1 worm cellular context compared by ENCODE assay signal in genomic region chrII:3810550-3810949, ce11.
TF ChIP-seq lines count a peak whose summit lies in the region.

No protein-coding gene starts in this region.

TF ChIP-seq in whole organism, L1 larva, 84 proteins besides CTCF, POLR2A, EP300 and RAD21 (continued from another document):
- no peak for TF ChIP-seq unc-130 (tag; optimal IDR thresholded peaks at IDR 0.05; lab: Kevin White, UChicago)
- peak; percentile 1 for TF ChIP-seq F16B12.6 (tag; optimal IDR thresholded peaks at IDR 0.05; lab: Kevin White, UChicago)
- TF ChIP-seq nhr-11 (tag; optimal IDR thresholded peaks at IDR 0.05; lab: Kevin White, UChicago): peak; percentile 19
- no peak for TF ChIP-seq ama-1 (optimal IDR thresholded peaks at IDR 0.05; lab: Kevin White, UChicago)
- TF ChIP-seq ceh-82 (tag; optimal IDR thresholded peaks at IDR 0.05; lab: Kevin White, UChicago): no peak
- peak; percentile 25 for TF ChIP-seq nhr-90 (tag; optimal IDR thresholded peaks at IDR 0.05; lab: Kevin White, UChicago; ENCODE audit: poor library complexity)
- peak; percentile 62 for TF ChIP-seq nhr-71 (tag; optimal IDR thresholded peaks at IDR 0.05; lab: Kevin White, UChicago)
- TF ChIP-seq ceh-88 (GFP tag; IDR thresholded peaks at IDR 0.05; lab: Robert Waterston, UW): no peak
- peak; percentile 23 for TF ChIP-seq xbp-1 (tag; optimal IDR thresholded peaks at IDR 0.05; lab: Kevin White, UChicago)
- TF ChIP-seq nhr-77 (tag; optimal IDR thresholded peaks at IDR 0.05; lab: Kevin White, UChicago): no peak
- TF ChIP-seq nhr-12 (tag; optimal IDR thresholded peaks at IDR 0.05; lab: Kevin White, UChicago): no peak
- TF ChIP-seq elt-2 (tag; optimal IDR thresholded peaks at IDR 0.05; lab: Kevin White, UChicago): peak; percentile 73
- no peak for TF ChIP-seq snpc-4 (tag; optimal IDR thresholded peaks at IDR 0.05; lab: Kevin White, UChicago)
- TF ChIP-seq zag-1 (tag; optimal IDR thresholded peaks at IDR 0.05; lab: Kevin White, UChicago): no peak
- no peak for TF ChIP-seq zip-4 (GFP tag; optimal IDR thresholded peaks at IDR 0.05; lab: Kevin White, UChicago)
- no peak for TF ChIP-seq egl-27 (tag; optimal IDR thresholded peaks at IDR 0.05; lab: Kevin White, UChicago)
- TF ChIP-seq alr-1 (tag; optimal IDR thresholded peaks at IDR 0.05; lab: Kevin White, UChicago; ENCODE audit: borderline replicate concordance): no peak
